Worm (Caenorhabditis elegans): ENCODE results near the gene gei-3.

DNA sequence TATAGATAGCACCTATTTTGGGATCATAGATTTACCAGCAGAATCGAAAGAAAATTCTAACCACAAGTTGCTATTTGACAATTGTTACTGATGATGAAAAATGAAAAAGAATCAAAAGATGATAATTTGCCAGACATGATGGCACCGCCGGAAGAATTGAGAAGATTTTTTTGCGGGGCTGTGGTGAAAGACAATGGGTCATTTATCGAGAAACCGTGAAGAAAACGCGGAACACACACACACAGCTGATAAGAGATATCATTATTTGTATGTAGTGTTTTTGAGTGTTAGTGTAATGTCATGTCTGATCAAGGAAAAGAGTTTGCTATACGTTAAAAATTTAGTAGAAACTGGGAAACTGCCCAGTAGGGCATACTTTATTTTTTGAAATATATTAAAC lies 21.4 kb upstream of the gei-3 start:
- TF ChIP-seq rnt-1 (tag; optimal IDR thresholded peaks at IDR 0.05), result no peak
- no peak for TF ChIP-seq F13H6.1 (tag; optimal IDR thresholded peaks at IDR 0.05)
- TF ChIP-seq fkh-6 (tag; optimal IDR thresholded peaks at IDR 0.05), result no peak
- no peak for TF ChIP-seq che-1 (tag; optimal IDR thresholded peaks at IDR 0.05)
- no peak for TF ChIP-seq pqm-1 (tag; optimal IDR thresholded peaks at IDR 0.05)
- no peak for TF ChIP-seq fkh-10 (GFP tag; optimal IDR thresholded peaks at IDR 0.05)
- TF ChIP-seq ztf-16 (tag; optimal IDR thresholded peaks at IDR 0.05), result no peak
- TF ChIP-seq nhr-11 (tag; optimal IDR thresholded peaks at IDR 0.05), result no peak
- no peak for TF ChIP-seq ceh-14 (tag; optimal IDR thresholded peaks at IDR 0.05)
- no peak for TF ChIP-seq unc-55 (GFP tag; optimal IDR thresholded peaks at IDR 0.05)
- no peak for TF ChIP-seq ama-1 (optimal IDR thresholded peaks at IDR 0.05)
- no peak for TF ChIP-seq pha-4 (tag; optimal IDR thresholded peaks at IDR 0.05)
- TF ChIP-seq npax-4 (tag; optimal IDR thresholded peaks at IDR 0.05), result no peak

Data from whole organism, late embryonic.